Worm (Caenorhabditis elegans) whole organism, late embryonic: Measurements from ENCODE around the gene T28C6.3.

ENCODE experiments used
- C08G9.2 ChIP-seq: sonication (generic microtip); optimal IDR thresholded peaks from 2 replicates; lab custom pipeline; 2016; ENCODE audit warnings: mild to moderate bottlenecking, missing genetic modification characterization, moderate library complexity, missing compliant biosample characterization
- C38D4.7 ChIP-seq: fragments of 200-800 bp; sonication (Bioruptor generic); optimal IDR thresholded peaks from 2 replicates; lab custom pipeline; 2018; ENCODE audit warnings: mild to moderate bottlenecking, missing genetic modification characterization, moderate library complexity, missing compliant biosample characterization
- F13H6.1 ChIP-seq: sonication (generic microtip); optimal IDR thresholded peaks from 2 replicates; lab custom pipeline; 2016; ENCODE audit warnings: missing genetic modification characterization, missing compliant biosample characterization
- T23F11.4 ChIP-seq: fragments of 200-800 bp; sonication (Bioruptor generic); optimal IDR thresholded peaks from 2 replicates; lab custom pipeline; 2018; ENCODE audit warnings: mild to moderate bottlenecking, missing genetic modification characterization, missing compliant biosample characterization
- ahr-1 ChIP-seq: sonication (generic microtip); optimal IDR thresholded peaks from 2 replicates; lab custom pipeline; 2016; ENCODE audit warnings: missing genetic modification characterization, missing compliant biosample characterization
- ceh-18 ChIP-seq: sonication (generic microtip); optimal IDR thresholded peaks from 2 replicates; lab custom pipeline; 2016; ENCODE audit warnings: missing genetic modification characterization, missing compliant biosample characterization
- ceh-2 ChIP-seq: sonication (generic microtip); optimal IDR thresholded peaks from 2 replicates; lab custom pipeline; 2016; ENCODE audit warnings: missing genotype, missing genetic modification characterization, missing compliant biosample characterization
- ceh-22 ChIP-seq: sonication (generic microtip); optimal IDR thresholded peaks from 2 replicates; lab custom pipeline; 2017; ENCODE audit warnings: missing biosample characterization, missing genetic modification characterization
- ceh-24 ChIP-seq: sonication (generic microtip); optimal IDR thresholded peaks from 2 replicates; lab custom pipeline; 2016; ENCODE audit warnings: mild to moderate bottlenecking, missing genetic modification characterization, missing compliant biosample characterization
- ceh-30 ChIP-seq: fragments of 150-350 bp; optimal IDR thresholded peaks from 2 replicates; lab custom pipeline; 2014; ENCODE audit warnings: missing biosample characterization, missing genetic modification characterization
- ceh-34 ChIP-seq: sonication (generic microtip); optimal IDR thresholded peaks from 2 replicates; lab custom pipeline; 2016; ENCODE audit warnings: mild to moderate bottlenecking, missing genetic modification characterization, missing compliant biosample characterization
- ceh-45 ChIP-seq: fragments of 200-800 bp; sonication (Bioruptor generic); IDR thresholded peaks from 2 replicates; pipeline ENCODE4 v1.3.6; 2022; ENCODE audit warnings: missing genetic modification reagents, missing genetic modification characterization, missing compliant biosample characterization
- ceh-48 ChIP-seq: sonication (generic microtip); optimal IDR thresholded peaks from 2 replicates; lab custom pipeline; 2016; ENCODE audit warnings: missing genetic modification characterization, inconsistent platforms, missing compliant biosample characterization
- ceh-6 ChIP-seq: fragments of 200-800 bp; sonication (Bioruptor generic); optimal IDR thresholded peaks from 2 replicates; lab custom pipeline; 2018; ENCODE audit warnings: mild to moderate bottlenecking, missing genetic modification characterization, missing compliant biosample characterization
- dmd-4 ChIP-seq: sonication (generic microtip); optimal IDR thresholded peaks from 2 replicates; lab custom pipeline; 2016; ENCODE audit warnings: borderline replicate concordance, missing genetic modification characterization, missing compliant biosample characterization
- elt-2 ChIP-seq: sonication (generic microtip); optimal IDR thresholded peaks from 2 replicates; lab custom pipeline; 2016; ENCODE audit warnings: missing genetic modification reagents, missing genetic modification characterization, missing compliant biosample characterization
- ets-4 ChIP-seq: sonication (generic microtip); optimal IDR thresholded peaks from 2 replicates; lab custom pipeline; 2016; ENCODE audit warnings: missing genetic modification characterization, missing compliant biosample characterization
- fkh-10 ChIP-seq: fragments of 150-350 bp; optimal IDR thresholded peaks from 2 replicates; lab custom pipeline; 2014; ENCODE audit warnings: missing biosample characterization, missing genetic modification reagents, missing genetic modification characterization
- fkh-6 ChIP-seq: sonication (generic microtip); optimal IDR thresholded peaks from 2 replicates; lab custom pipeline; 2016; ENCODE audit warnings: missing genetic modification characterization, missing compliant biosample characterization
- hlh-30 ChIP-seq: sonication (generic microtip); optimal IDR thresholded peaks from 2 replicates; lab custom pipeline; 2017; ENCODE audit warnings: antibody characterized with exemption, missing genetic modification characterization, missing compliant biosample characterization; ENCODE audit not compliant: insufficient read depth
- hlh-6 ChIP-seq: sonication (generic microtip); optimal IDR thresholded peaks from 2 replicates; lab custom pipeline; 2016; ENCODE audit warnings: missing genotype, missing genetic modification characterization, missing compliant biosample characterization
- hlh-8 ChIP-seq: sonication (generic microtip); optimal IDR thresholded peaks from 2 replicates; lab custom pipeline; 2016; ENCODE audit warnings: missing genotype, missing genetic modification characterization, missing compliant biosample characterization
- lim-6 ChIP-seq: sonication (generic microtip); optimal IDR thresholded peaks from 2 replicates; lab custom pipeline; 2016; ENCODE audit warnings: missing genetic modification characterization, missing compliant biosample characterization
- madf-2 ChIP-seq: sonication (generic microtip); optimal IDR thresholded peaks from 2 replicates; lab custom pipeline; 2017; ENCODE audit warnings: missing genetic modification characterization, missing compliant biosample characterization
- nfya-1 ChIP-seq: sonication (generic microtip); optimal IDR thresholded peaks from 2 replicates; lab custom pipeline; 2017; ENCODE audit warnings: missing genetic modification characterization, mild to moderate bottlenecking, missing compliant biosample characterization, antibody characterized with exemption, moderate library complexity
- nhr-232 ChIP-seq: sonication (generic microtip); optimal IDR thresholded peaks from 2 replicates; lab custom pipeline; 2016; ENCODE audit warnings: missing genetic modification characterization, missing compliant biosample characterization
- odd-2 ChIP-seq: sonication (generic microtip); optimal IDR thresholded peaks from 2 replicates; lab custom pipeline; 2017; ENCODE audit warnings: antibody characterized with exemption, mild to moderate bottlenecking, missing genetic modification characterization, missing compliant biosample characterization
- pha-2 ChIP-seq: sonication (generic microtip); optimal IDR thresholded peaks from 2 replicates; lab custom pipeline; 2017; ENCODE audit warnings: mild to moderate bottlenecking, missing genetic modification characterization, missing compliant biosample characterization
- pha-4 ChIP-seq: fragments of 150-350 bp; optimal IDR thresholded peaks from 2 replicates; lab custom pipeline; 2018; ENCODE audit warnings: missing biosample characterization, missing genetic modification reagents, missing genetic modification characterization
- pqm-1 ChIP-seq: sonication (generic microtip); optimal IDR thresholded peaks from 2 replicates; lab custom pipeline; 2016; ENCODE audit warnings: missing genetic modification characterization, missing compliant biosample characterization
- rnt-1 ChIP-seq: sonication (generic microtip); optimal IDR thresholded peaks from 2 replicates; lab custom pipeline; 2016; ENCODE audit warnings: missing genetic modification characterization, missing compliant biosample characterization
- syd-9 ChIP-seq: sonication (generic microtip); optimal IDR thresholded peaks from 2 replicates; lab custom pipeline; 2016; ENCODE audit warnings: mild to moderate bottlenecking, missing genetic modification characterization, moderate library complexity, missing compliant biosample characterization
- unc-55 ChIP-seq: sonication (generic microtip); optimal IDR thresholded peaks from 2 replicates; lab custom pipeline; 2017; ENCODE audit warnings: missing biosample characterization, missing genetic modification reagents, missing genetic modification characterization
- unc-86 ChIP-seq: sonication (generic microtip); optimal IDR thresholded peaks from 2 replicates; lab custom pipeline; 2016; ENCODE audit warnings: missing genetic modification characterization, missing compliant biosample characterization

T28C6.3 gene

DNA sequence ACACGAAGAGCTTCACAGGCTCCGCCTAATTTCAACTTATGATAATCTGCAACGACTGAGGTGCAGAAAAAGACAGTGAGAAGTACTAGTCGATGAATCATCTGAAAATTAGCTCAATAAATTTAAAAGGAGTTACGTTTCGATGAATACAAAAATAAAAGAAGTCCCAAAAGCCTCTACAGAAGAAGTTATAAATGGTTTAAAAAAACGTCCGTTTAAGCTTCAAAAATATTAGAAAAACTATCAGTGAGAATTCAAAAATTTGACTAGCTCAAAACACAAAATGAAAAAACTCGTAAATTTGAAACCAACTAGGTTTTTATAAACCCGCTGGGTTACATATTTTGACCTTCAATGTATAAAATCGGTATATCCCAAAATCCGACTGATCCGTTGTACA, 35.8 kb downstream of the T28C6.3 start, which contains the start of gene T11B7.5:
Gene T11B7.5 (minus strand): TSS at position 101 of the 400 bp plus-strand sequence.
- TF ChIP-seq hlh-6 (tag; lab: Kevin White, UChicago), result no peak

DNA sequence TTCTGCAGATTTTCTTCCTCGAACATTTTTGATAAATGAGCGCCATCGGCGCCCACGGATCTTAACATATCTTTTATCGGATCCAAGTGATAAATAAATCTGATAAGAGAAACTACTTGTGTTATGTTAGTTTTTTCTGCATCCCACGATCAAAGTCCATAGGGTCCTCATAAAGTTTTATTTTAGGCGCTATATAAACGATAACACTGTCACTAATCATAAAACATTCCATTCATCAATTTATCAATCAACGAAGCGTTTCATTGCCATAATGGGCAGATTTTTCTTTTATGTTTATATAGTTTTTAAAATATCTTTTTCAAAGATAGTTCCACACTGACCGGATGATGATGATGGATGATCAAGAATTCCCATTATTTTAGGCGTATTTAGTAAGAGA, 44.5 kb downstream of the T28C6.3 start:
- TF ChIP-seq ahr-1 (tag; lab: Kevin White, UChicago), result no peak
- TF ChIP-seq, all 69 proteins: peak for 0

DNA sequence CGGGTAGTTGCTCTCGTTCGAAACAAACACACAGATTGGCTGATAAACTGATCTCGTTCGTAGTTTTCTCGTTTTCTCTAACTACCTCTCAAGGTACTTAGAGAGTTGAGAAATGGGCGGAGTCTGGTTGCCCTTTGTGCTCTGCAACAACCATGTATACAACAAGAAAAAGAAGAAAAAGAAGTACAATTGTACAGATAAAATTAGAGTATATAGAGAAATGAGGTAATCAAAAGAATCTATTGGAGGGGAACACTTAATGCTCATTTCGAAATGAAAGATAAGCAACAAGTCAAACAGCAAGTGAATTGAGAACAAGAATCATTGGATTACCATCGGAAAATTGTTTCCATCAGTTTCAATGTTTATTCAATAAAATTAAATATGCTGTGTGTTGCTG, 45.2 kb downstream of the T28C6.3 start, which contains the start of gene C09G9.1:
Gene C09G9.1 (minus strand): TSS at position 143 of the 400 bp plus-strand sequence.
- no peak for TF ChIP-seq hlh-8 (tag; lab: Kevin White, UChicago)
- TF ChIP-seq, all 69 proteins: peak for 0

DNA sequence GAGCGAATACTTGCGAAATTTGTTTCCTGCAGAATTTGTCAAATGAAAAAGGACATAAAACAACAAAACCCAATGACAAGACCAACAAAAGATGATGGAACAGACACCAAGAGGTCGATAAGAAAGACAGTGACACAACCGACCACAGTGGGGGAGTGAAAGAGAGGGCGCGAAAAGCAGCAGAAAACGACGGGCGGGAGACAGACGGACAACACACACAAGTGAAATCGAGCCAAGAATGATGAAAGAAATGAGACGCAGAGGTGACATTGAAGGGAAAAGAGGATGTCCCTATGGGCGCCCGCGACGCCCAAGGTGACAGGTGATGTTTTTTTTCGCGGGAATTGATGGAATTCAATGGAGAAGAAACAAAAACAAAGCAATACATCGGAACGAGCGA, 46.0 kb downstream of the T28C6.3 start:
- TF ChIP-seq ceh-2 (no peak), pha-4 (tag; lab: Kevin White, UChicago) (no peak), nhr-232 (tag; lab: Kevin White, UChicago) (no peak), C38D4.7 (GFP tag; lab: Kevin White, UChicago) (no peak), nfya-1 (tag; lab: Kevin White, UChicago) (peak; percentile 5), ceh-45 (GFP tag; lab: Robert Waterston, UW) (no peak), pha-2 (tag; lab: Kevin White, UChicago) (no peak), lim-6 (tag; lab: Kevin White, UChicago) (no peak), rnt-1 (tag; lab: Kevin White, UChicago) (peak; percentile 24), dmd-4 (no peak), ets-4 (tag; lab: Kevin White, UChicago) (no peak), hlh-6 (tag; lab: Kevin White, UChicago) (peak; percentile 45), ceh-18 (tag; lab: Kevin White, UChicago) (peak; percentile 72), ceh-24 (tag; lab: Kevin White, UChicago) (no peak), elt-2 (no peak), hlh-30 (tag; lab: Kevin White, UChicago) (no peak), odd-2 (tag; lab: Kevin White, UChicago) (no peak), ceh-6 (GFP tag; lab: Kevin White, UChicago) (no peak), madf-2 (no peak), unc-86 (tag; lab: Kevin White, UChicago) (no peak), unc-55 (GFP tag; lab: Kevin White, UChicago) (peak; percentile 78), syd-9 (tag; lab: Kevin White, UChicago) (no peak), fkh-10 (no peak)

DNA sequence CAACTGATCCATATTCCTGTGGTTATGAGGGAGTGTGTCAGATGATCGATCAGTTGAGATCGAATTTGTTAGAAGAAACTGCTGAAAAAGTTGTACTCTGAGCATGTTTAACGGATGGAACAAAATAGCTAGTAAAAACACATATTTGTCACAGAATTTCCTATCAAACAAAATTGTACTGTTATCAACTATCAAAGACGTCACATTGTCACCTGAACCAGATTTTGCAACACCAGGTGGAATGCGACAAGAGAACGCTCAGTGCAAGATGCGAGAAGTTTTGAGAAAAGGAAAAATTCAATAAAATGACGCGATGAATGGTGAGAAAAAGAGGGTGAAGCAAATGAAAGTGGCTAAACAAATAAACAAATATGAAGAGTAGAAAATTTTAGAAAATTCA, 47.4 kb downstream of the T28C6.3 start:
- TF ChIP-seq T23F11.4 (GFP tag; lab: Kevin White, UChicago) (no peak), hlh-6 (tag; lab: Kevin White, UChicago) (no peak), elt-2 (no peak), F13H6.1 (tag; lab: Kevin White, UChicago) (no peak), pqm-1 (tag; lab: Kevin White, UChicago) (no peak), C08G9.2 (no peak), hlh-8 (tag; lab: Kevin White, UChicago) (no peak), fkh-6 (tag; lab: Kevin White, UChicago) (no peak), ceh-48 (tag; lab: Kevin White, UChicago) (no peak), C38D4.7 (GFP tag; lab: Kevin White, UChicago) (no peak), ceh-34 (tag; lab: Kevin White, UChicago) (no peak), ceh-30 (tag; lab: Kevin White, UChicago) (no peak), hlh-30 (tag; lab: Kevin White, UChicago) (no peak), ceh-22 (tag; lab: Kevin White, UChicago) (no peak)
